Fruit fly (Drosophila melanogaster): ENCODE results near the gene mTor.

Gene mTor

dm6 chr2L:13060037-13060537 is 55.8 kb downstream of the mTor start, which contains the start of gene CG9932 (continued):
- TF ChIP-seq CG16779 (tag; optimal IDR thresholded peaks at IDR 0.05) = peak; percentile 58
- peak; percentile 49 for TF ChIP-seq Eip75B (GFP tag; optimal IDR thresholded peaks at IDR 0.05)
- TF ChIP-seq CG6808 (GFP tag; optimal IDR thresholded peaks at IDR 0.05) = peak; percentile 63
- TF ChIP-seq CG9139 (GFP tag; optimal IDR thresholded peaks at IDR 0.05) = peak; percentile 71
- peak; percentile 71 for TF ChIP-seq CG6163 (GFP tag; IDR thresholded peaks at IDR 0.05)
- TF ChIP-seq Sox14 (GFP tag; optimal IDR thresholded peaks at IDR 0.05) = peak; percentile 49
- no peak for TF ChIP-seq Hr4 (GFP tag; optimal IDR thresholded peaks at IDR 0.05)
- TF ChIP-seq CG7368 (GFP tag; optimal IDR thresholded peaks at IDR 0.05) = peak; percentile 3
- TF ChIP-seq esn (GFP tag; optimal IDR thresholded peaks at IDR 0.05) = peak; percentile 41
- peak; percentile 16 for TF ChIP-seq Ets96B (tag; optimal IDR thresholded peaks at IDR 0.05)
- TF ChIP-seq CG11762 (GFP tag; optimal IDR thresholded peaks at IDR 0.05; ENCODE audit: insufficient read depth) = no peak
- no peak for TF ChIP-seq CG31627 (GFP tag; optimal IDR thresholded peaks at IDR 0.05)
- TF ChIP-seq dac (GFP tag; optimal IDR thresholded peaks at IDR 0.05) = no peak
- TF ChIP-seq CG11902 (GFP tag; optimal IDR thresholded peaks at IDR 0.05) = no peak
- no peak for TF ChIP-seq CG8319 (GFP tag; optimal IDR thresholded peaks at IDR 0.05)
- TF ChIP-seq CG8632 (GFP tag; optimal IDR thresholded peaks at IDR 0.05) = no peak
